Worm (Caenorhabditis elegans) whole organism, L1 larva: Measurements from ENCODE around the gene col-12.

Experiments used
- C04F5.9 ChIP-seq: sonication (generic microtip); optimal IDR thresholded peaks from 2 replicates; lab custom pipeline; 2016; ENCODE audit warnings: missing genetic modification characterization, missing compliant biosample characterization
- F16B12.6 ChIP-seq: fragments of 150-350 bp; optimal IDR thresholded peaks from 2 replicates; lab custom pipeline; 2014; ENCODE audit warnings: missing biosample characterization, missing genetic modification characterization
- alr-1 ChIP-seq: fragments of 200-800 bp; sonication (Bioruptor generic); optimal IDR thresholded peaks from 2 replicates; lab custom pipeline; 2018; ENCODE audit warnings: borderline replicate concordance, mild to moderate bottlenecking, missing genetic modification characterization, missing compliant biosample characterization
- aly-2 ChIP-seq: fragments of 150-350 bp; optimal IDR thresholded peaks from 2 replicates; lab custom pipeline; 2014; ENCODE audit warnings: missing biosample characterization, missing genetic modification characterization
- ama-1 ChIP-seq: fragments of 150-350 bp; optimal IDR thresholded peaks from 2 replicates; lab custom pipeline; 2014
- ceh-82 ChIP-seq, 3 experiments: fragments of 150-350 bp in 1 of 3; sonication (generic microtip) in 2 of 3; optimal IDR thresholded peaks; 2 replicates each; lab custom pipeline; 2014 to 2017; ENCODE audit warnings: missing biosample characterization in 3 of 3, missing genetic modification characterization in 3 of 3
- dpl-1 ChIP-seq, 3 experiments: fragments of 150-350 bp in 2 of 3; sonication (generic microtip) in 1 of 3; optimal IDR thresholded peaks; 2 replicates each; lab custom pipeline; 2014 to 2017; ENCODE audit warnings: missing biosample characterization in 3 of 3, missing genetic modification characterization in 3 of 3, missing genetic modification reagents in 3 of 3
- efl-1 ChIP-seq, 4 experiments: fragments of 150-350 bp; optimal IDR thresholded peaks in 3 of 4; peaks in 1 of 4; 1 replicate in 1 of 4; 2 replicates in 3 of 4; lab custom pipeline; 2014; ENCODE audit warnings: missing biosample characterization in 2 of 4, missing genetic modification characterization in 2 of 4, missing genetic modification reagents in 2 of 4
- efl-3 ChIP-seq: fragments of 200-800 bp; sonication (Bioruptor generic); optimal IDR thresholded peaks from 2 replicates; lab custom pipeline; 2018; ENCODE audit warnings: mild to moderate bottlenecking, missing genetic modification characterization, missing compliant biosample characterization
- egl-13 ChIP-seq: sonication (generic microtip); optimal IDR thresholded peaks from 2 replicates; lab custom pipeline; 2016; ENCODE audit warnings: missing genotype, missing genetic modification reagents, missing genetic modification characterization, missing compliant biosample characterization
- ets-5 ChIP-seq: fragments of 200-800 bp; sonication (Bioruptor generic); IDR thresholded peaks from 2 replicates; pipeline ENCODE4 v1.3.6; 2022; ENCODE audit warnings: missing genetic modification characterization, missing compliant biosample characterization
- fkh-8 ChIP-seq: sonication (generic microtip); optimal IDR thresholded peaks from 2 replicates; lab custom pipeline; 2016; ENCODE audit warnings: mild to moderate bottlenecking, missing genetic modification characterization, missing compliant biosample characterization
- fos-1 ChIP-seq: fragments of 150-350 bp; optimal IDR thresholded peaks from 2 replicates; lab custom pipeline; 2014; ENCODE audit warnings: missing biosample characterization, missing genetic modification characterization
- hlh-17 ChIP-seq: fragments of 200-800 bp; sonication (Bioruptor generic); optimal IDR thresholded peaks from 2 replicates; lab custom pipeline; 2018; ENCODE audit warnings: missing genetic modification characterization, mild to moderate bottlenecking, missing compliant biosample characterization, moderate library complexity, borderline replicate concordance
- hlh-4 ChIP-seq: sonication (generic microtip); optimal IDR thresholded peaks from 2 replicates; lab custom pipeline; 2016; ENCODE audit warnings: mild to moderate bottlenecking, missing genetic modification characterization, missing compliant biosample characterization
- lin-15B ChIP-seq: fragments of 150-350 bp; sonication (generic microtip); optimal IDR thresholded peaks from 3 replicates; lab custom pipeline; 2014; ENCODE audit warnings: missing biosample characterization, missing genetic modification characterization
- lin-39 ChIP-seq: fragments of 150-350 bp; optimal IDR thresholded peaks from 2 replicates; lab custom pipeline; 2014; ENCODE audit warnings: missing biosample characterization, missing genetic modification reagents, missing genetic modification characterization
- mef-2 ChIP-seq: fragments of 150-350 bp; optimal IDR thresholded peaks from 2 replicates; lab custom pipeline; 2014; ENCODE audit warnings: missing biosample characterization, missing genetic modification characterization
- nhr-11 ChIP-seq: fragments of 150-350 bp; optimal IDR thresholded peaks from 2 replicates; lab custom pipeline; 2014; ENCODE audit warnings: missing biosample characterization, missing genetic modification characterization
- nhr-12 ChIP-seq: sonication (generic microtip); optimal IDR thresholded peaks from 2 replicates; lab custom pipeline; 2017; ENCODE audit warnings: missing biosample characterization, missing genetic modification characterization
- nhr-19 ChIP-seq: fragments of 200-800 bp; sonication (Bioruptor generic); conservative IDR thresholded peaks from 2 replicates; pipeline ENCODE4 v1.3.6; 2022; ENCODE audit warnings: missing genetic modification characterization, missing compliant biosample characterization
- nhr-20 ChIP-seq: sonication (generic microtip); optimal IDR thresholded peaks from 2 replicates; lab custom pipeline; 2016; ENCODE audit warnings: mild to moderate bottlenecking, missing genetic modification characterization, missing compliant biosample characterization
- nhr-76 ChIP-seq: sonication (generic microtip); optimal IDR thresholded peaks from 2 replicates; lab custom pipeline; 2017; ENCODE audit warnings: missing biosample characterization, missing genetic modification characterization
- nhr-85 ChIP-seq: sonication (generic microtip); peaks from one replicate; lab custom pipeline; 2016; ENCODE audit warnings: missing genetic modification characterization, inconsistent platforms, missing compliant biosample characterization
- pax-3 ChIP-seq: fragments of 200-800 bp; sonication (Bioruptor generic); optimal IDR thresholded peaks from 2 replicates; lab custom pipeline; 2018; ENCODE audit warnings: mild to moderate bottlenecking, missing genetic modification characterization, moderate library complexity, missing compliant biosample characterization
- rnt-1 ChIP-seq: sonication (generic microtip); optimal IDR thresholded peaks from 2 replicates; lab custom pipeline; 2016; ENCODE audit warnings: mild to moderate bottlenecking, missing genetic modification characterization, moderate library complexity, missing compliant biosample characterization
- skn-1 ChIP-seq: fragments of 150-350 bp; optimal IDR thresholded peaks from 2 replicates; lab custom pipeline; 2014; ENCODE audit warnings: missing biosample characterization, missing genetic modification characterization
- snu-23 ChIP-seq: sonication (generic microtip); optimal IDR thresholded peaks from 2 replicates; lab custom pipeline; 2016; ENCODE audit warnings: missing genetic modification characterization, missing compliant biosample characterization
- sptf-1 ChIP-seq: fragments of 150-350 bp; optimal IDR thresholded peaks from 2 replicates; lab custom pipeline; 2014; ENCODE audit warnings: missing biosample characterization, missing genetic modification characterization
- swsn-7 ChIP-seq: sonication (generic microtip); optimal IDR thresholded peaks from 2 replicates; lab custom pipeline; 2016; ENCODE audit warnings: missing genetic modification characterization, missing compliant biosample characterization
- tlp-1 ChIP-seq: fragments of 150-350 bp; optimal IDR thresholded peaks from 2 replicates; lab custom pipeline; 2014; ENCODE audit warnings: missing biosample characterization, missing genetic modification characterization
- unc-62 ChIP-seq: fragments of 150-350 bp; optimal IDR thresholded peaks from 2 replicates; lab custom pipeline; 2014; ENCODE audit warnings: missing biosample characterization, missing genetic modification reagents, missing genetic modification characterization
- vab-15 ChIP-seq: sonication (generic microtip); optimal IDR thresholded peaks from 2 replicates; lab custom pipeline; 2017; ENCODE audit warnings: missing genotype, mild to moderate bottlenecking, missing genetic modification characterization, missing compliant biosample characterization
- xbp-1 ChIP-seq: sonication (generic microtip); optimal IDR thresholded peaks from 2 replicates; lab custom pipeline; 2016; ENCODE audit warnings: missing genetic modification characterization, missing compliant biosample characterization
- zag-1 ChIP-seq: fragments of 150-350 bp; optimal IDR thresholded peaks from 2 replicates; lab custom pipeline; 2014; ENCODE audit warnings: missing biosample characterization, missing genetic modification characterization
- zip-4 ChIP-seq: fragments of 200-800 bp; sonication (Bioruptor generic); optimal IDR thresholded peaks from 2 replicates; lab custom pipeline; 2018; ENCODE audit warnings: mild to moderate bottlenecking, missing genetic modification characterization, moderate library complexity, missing compliant biosample characterization
- ztf-11 ChIP-seq, 2 experiments: sonication (generic microtip); optimal IDR thresholded peaks; 2 replicates each; lab custom pipeline; 2016 to 2017; ENCODE audit warnings: missing genetic modification characterization in 2 of 2, missing biosample characterization in 1 of 2, missing compliant biosample characterization in 1 of 2
- ztf-4 ChIP-seq: fragments of 150-350 bp; optimal IDR thresholded peaks from 2 replicates; lab custom pipeline; 2014; ENCODE audit warnings: missing biosample characterization, missing genetic modification characterization

col-12 gene

DNA sequence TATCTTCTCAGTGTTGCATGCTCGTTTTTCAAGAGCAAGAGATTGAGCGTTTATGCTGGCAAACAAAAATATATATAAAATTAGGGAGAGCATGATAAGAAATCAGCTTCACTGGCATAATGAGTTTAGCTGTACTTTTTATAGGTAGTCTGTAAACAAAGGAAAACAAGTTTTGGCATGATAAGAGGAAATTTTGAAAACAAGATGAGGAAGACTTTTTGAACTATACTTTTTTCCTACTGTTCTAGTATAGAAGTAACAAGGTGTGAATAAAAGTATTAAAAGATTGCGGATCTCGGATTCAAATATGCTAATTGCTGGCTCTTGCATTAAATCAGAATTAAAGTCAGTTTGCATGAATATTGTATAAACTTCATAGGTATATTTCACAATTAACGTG, 6.0 kb downstream of the col-12 start, which contains the start of gene F15H10.5:
Gene F15H10.5, minus strand, starts transcription at position 101 of the 400 bp plus-strand sequence.
- TF ChIP-seq efl-1 (optimal IDR thresholded peaks at IDR 0.05; lab: Kevin White, UChicago) (no peak), efl-1 (GFP tag; optimal IDR thresholded peaks at IDR 0.05 in 1 of 2; lab: Kevin White, UChicago) (no peak), vab-15 (tag; lab: Kevin White, UChicago) (no peak), efl-3 (GFP tag; lab: Kevin White, UChicago) (no peak), alr-1 (tag; lab: Kevin White, UChicago) (no peak), F16B12.6 (tag; lab: Kevin White, UChicago) (no peak), sptf-1 (tag; lab: Kevin White, UChicago) (no peak), nhr-19 (GFP tag; lab: Robert Waterston, UW) (no peak), lin-15B (no peak), lin-39 (no peak), skn-1 (tag; lab: Kevin White, UChicago) (no peak), ceh-82 (tag; optimal IDR thresholded peaks at IDR 0.05; lab: Kevin White, UChicago) (no peak), nhr-20 (tag; lab: Kevin White, UChicago) (no peak), ama-1 (no peak)

DNA sequence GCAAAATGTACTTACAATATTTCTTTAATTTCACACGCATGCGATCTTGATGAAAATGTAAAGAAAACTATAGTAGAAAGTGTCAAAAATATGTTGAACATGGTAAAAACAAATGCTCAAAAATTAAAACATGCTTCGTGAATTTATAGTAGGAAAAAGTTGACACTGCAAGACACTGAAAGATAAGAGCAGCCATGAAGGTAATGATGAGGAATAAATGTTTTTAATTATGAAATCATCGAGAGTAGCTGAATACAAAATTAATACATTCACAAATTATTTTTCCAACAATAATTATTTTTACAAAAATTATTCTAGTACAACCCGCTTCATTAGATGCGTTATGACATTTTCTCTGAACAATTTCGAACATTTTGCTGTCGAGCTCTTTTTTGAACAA, 8.1 kb downstream of the col-12 start, which contains the start of gene F15H10.10:
Gene F15H10.10, minus strand, starts transcription at position 101 of the 400 bp plus-strand sequence.
- TF ChIP-seq snu-23 (GFP tag; lab: Kevin White, UChicago) (no peak), fkh-8 (tag; lab: Kevin White, UChicago) (no peak), nhr-12 (tag; lab: Kevin White, UChicago) (no peak), nhr-20 (tag; lab: Kevin White, UChicago) (no peak), tlp-1 (tag; lab: Kevin White, UChicago) (no peak), F16B12.6 (tag; lab: Kevin White, UChicago) (no peak), vab-15 (tag; lab: Kevin White, UChicago) (no peak), skn-1 (tag; lab: Kevin White, UChicago) (no peak), swsn-7 (tag; lab: Kevin White, UChicago) (no peak), rnt-1 (no peak), nhr-11 (tag; lab: Kevin White, UChicago) (no peak), alr-1 (tag; lab: Kevin White, UChicago) (no peak), C04F5.9 (tag; lab: Kevin White, UChicago) (no peak)

DNA sequence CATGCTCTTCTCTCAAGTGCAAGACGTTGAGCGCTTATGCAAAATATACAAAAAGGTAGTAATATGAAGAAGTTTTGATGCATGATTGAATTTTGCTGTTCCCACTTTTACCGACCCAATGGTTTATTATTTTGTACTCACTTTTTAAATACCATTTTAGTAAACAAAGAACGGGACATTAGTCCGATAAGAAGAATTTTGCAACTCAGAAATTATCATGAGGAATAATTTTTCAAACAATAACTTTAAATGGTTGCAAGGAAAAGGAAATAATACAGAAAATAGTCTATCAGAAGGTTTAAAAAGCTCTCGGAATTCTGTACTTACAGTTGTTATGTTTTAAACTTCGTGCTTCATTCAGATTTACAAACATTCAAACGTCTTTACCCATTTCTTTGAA, 10.4 kb downstream of the col-12 start, which contains the start of gene F15H10.9:
Gene F15H10.9, minus strand, starts transcription at position 101 of the 400 bp plus-strand sequence.
- no peak for TF ChIP-seq hlh-17 (GFP tag; lab: Kevin White, UChicago)

DNA sequence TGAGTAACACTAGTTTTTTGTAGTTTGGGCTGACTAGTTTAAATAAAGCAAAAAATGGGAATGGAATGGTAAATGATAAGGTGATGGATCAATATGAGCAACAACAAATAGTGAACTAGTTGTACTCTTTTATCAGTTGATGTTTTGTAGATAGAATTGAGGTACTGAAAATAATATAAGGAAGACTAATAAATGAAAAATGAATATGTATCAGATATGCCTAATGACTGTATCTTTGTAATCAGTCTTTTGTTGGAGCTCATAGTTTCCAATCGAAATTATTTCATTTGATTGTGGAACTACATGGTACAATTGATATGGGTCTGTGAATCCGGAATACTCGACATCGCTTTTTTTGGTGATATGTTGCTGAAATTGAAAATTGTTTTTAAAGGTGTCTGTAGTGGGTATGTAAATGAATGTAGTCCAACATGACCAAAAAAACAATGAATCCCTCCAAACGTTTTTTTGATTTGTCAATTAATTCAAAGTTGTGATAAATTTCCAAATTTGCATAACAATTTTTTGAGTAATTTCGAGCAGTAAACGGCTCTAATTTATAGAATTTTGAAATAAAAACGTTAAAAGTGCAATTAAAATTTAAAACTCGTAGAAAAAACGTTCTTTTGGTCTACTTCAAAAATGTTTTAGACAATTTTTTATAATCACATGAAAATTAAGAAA, 14.8 kb downstream of the col-12 start, which contains the start of gene F15H10.12:
Gene F15H10.12, minus strand, starts transcription at position 51 of the 684 bp plus-strand sequence.
- TF ChIP-seq vab-15 (tag; lab: Kevin White, UChicago) (no peak), xbp-1 (tag; lab: Kevin White, UChicago) (no peak), ets-5 (GFP tag; lab: Robert Waterston, UW) (no peak), ztf-11 (tag; optimal IDR thresholded peaks at IDR 0.05; lab: Kevin White, UChicago) (no peak), hlh-4 (tag; lab: Kevin White, UChicago) (no peak), zag-1 (tag; lab: Kevin White, UChicago) (no peak), mef-2 (tag; lab: Kevin White, UChicago) (no peak), swsn-7 (tag; lab: Kevin White, UChicago) (no peak), dpl-1 (GFP tag; optimal IDR thresholded peaks at IDR 0.05; lab: Kevin White, UChicago) (no peak), unc-62 (no peak)

ce11 chrV:10406313-10406712, 18.7 kb downstream of the col-12 start, which contains the start of gene F15H10.7:
TSS of gene F15H10.7 (minus strand) at chrV:10406413.
- TF ChIP-seq nhr-76 (tag; lab: Kevin White, UChicago) (no peak), mef-2 (tag; lab: Kevin White, UChicago) (no peak), nhr-85 (tag; lab: Kevin White, UChicago) (no peak), pax-3 (tag; lab: Kevin White, UChicago) (no peak), ztf-4 (no peak), egl-13 (tag; lab: Kevin White, UChicago) (no peak), unc-62 (no peak), fos-1 (tag; lab: Kevin White, UChicago) (no peak), efl-3 (GFP tag; lab: Kevin White, UChicago) (no peak), zip-4 (no peak), aly-2 (tag; lab: Kevin White, UChicago) (no peak)
